Worm (Caenorhabditis elegans) whole organism, L4/young adult: ENCODE data around the gene C06C6.7.

Experiments used
- W03F9.2 ChIP-seq: fragments of 150-350 bp; optimal IDR thresholded peaks from 2 replicates; lab custom pipeline; 2014; ENCODE audit warnings: missing biosample characterization, missing genetic modification characterization
- him-1 ChIP-seq: sonication (generic microtip); optimal IDR thresholded peaks from 2 replicates; lab custom pipeline; 2016; ENCODE audit warnings: missing genotype, missing genetic modification reagents, missing genetic modification characterization, missing compliant biosample characterization

- TF ChIP-seq W03F9.2 (no peak), him-1 (no peak)
Measured at ce11 chrV:16036166-16036565, 44.2 kb downstream of the C06C6.7 start, which contains the start of gene T10C6.10.
